Fruit fly (Drosophila melanogaster) whole organism, embryonic: ENCODE data around the gene CG13603.

Source experiments
- CG17385 ChIP-seq: fragments of 200-800 bp; sonication (Bioruptor generic); optimal IDR thresholded peaks from 3 replicates; lab custom pipeline; 2018; ENCODE audit warnings: missing biosample characterization, mild to moderate bottlenecking, missing genetic modification characterization
- CG4730 ChIP-seq: fragments of 200-800 bp; sonication (Bioruptor generic); IDR thresholded peaks from 2 replicates; pipeline ENCODE4 v1.3.6; 2022; ENCODE audit warnings: missing biosample characterization, missing genetic modification characterization
- disco-r ChIP-seq: fragments of 200-800 bp; sonication (Bioruptor generic); optimal IDR thresholded peaks from 2 replicates; lab custom pipeline; 2016; ENCODE audit warnings: missing biosample characterization, missing genetic modification characterization
- lbe ChIP-seq: fragments of 200-800 bp; sonication (Bioruptor generic); optimal IDR thresholded peaks from 2 replicates; lab custom pipeline; 2016; ENCODE audit warnings: missing biosample characterization, mild to moderate bottlenecking, missing genetic modification characterization
- onecut ChIP-seq: fragments of 200-800 bp; sonication (Bioruptor generic); IDR thresholded peaks from 2 replicates; pipeline ENCODE4 v1.3.6; 2022; ENCODE audit warnings: missing biosample characterization, missing genetic modification characterization
- sisA ChIP-seq: fragments of 200-800 bp; sonication (Bioruptor generic); IDR thresholded peaks from 2 replicates; pipeline ENCODE4 v1.3.6; 2022; ENCODE audit warnings: missing biosample characterization, missing genetic modification characterization

dm6 chr3R:24008887-24009286 lies 22.5 kb upstream of the CG13603 start:
- TF ChIP-seq CG17385 (GFP tag; lab: Kevin White, UChicago) (no peak), CG4730 (GFP tag; lab: Robert Waterston, UW) (no peak), sisA (GFP tag; lab: Robert Waterston, UW) (no peak), onecut (GFP tag; lab: Robert Waterston, UW) (no peak), lbe (GFP tag; lab: Kevin White, UChicago) (no peak), disco-r (GFP tag; lab: Kevin White, UChicago) (no peak)
